Fruit fly (Drosophila melanogaster) whole organism, wandering third instar larva: Measurements from ENCODE around the gene CG32320.
A peak's percentile ranks its signal among the peaks of the same experiment; 100 is the strongest.

Experiments used
- GATAd ChIP-seq: sonication (Bioruptor generic); optimal IDR thresholded peaks from 2 replicates; lab custom pipeline; 2016; ENCODE audit warnings: missing biosample characterization, missing genetic modification characterization
- Rel ChIP-seq, 2 experiments: fragments of 200-800 bp; sonication (Bioruptor generic) in 1 of 2; optimal IDR thresholded peaks; 2 replicates in 1 of 2; 3 replicates in 1 of 2; lab custom pipeline; 2016 to 2019; ENCODE audit warnings: mild to moderate bottlenecking in 2 of 2, missing biosample characterization in 2 of 2, missing genetic modification characterization in 2 of 2, moderate library complexity in 1 of 2
- fru ChIP-seq: fragments of 200-800 bp; sonication (Bioruptor generic); optimal IDR thresholded peaks from 3 replicates; lab custom pipeline; 2016; ENCODE audit warnings: missing biosample characterization, mild to moderate bottlenecking, missing genetic modification characterization
- h ChIP-seq: fragments of 200-800 bp; sonication (Bioruptor generic); optimal IDR thresholded peaks from 3 replicates; lab custom pipeline; 2016; ENCODE audit warnings: missing biosample characterization, mild to moderate bottlenecking, missing genetic modification characterization
- tai ChIP-seq: sonication (Bioruptor generic); optimal IDR thresholded peaks from 2 replicates; lab custom pipeline; 2016; ENCODE audit warnings: missing biosample characterization, missing genetic modification characterization

DNA sequence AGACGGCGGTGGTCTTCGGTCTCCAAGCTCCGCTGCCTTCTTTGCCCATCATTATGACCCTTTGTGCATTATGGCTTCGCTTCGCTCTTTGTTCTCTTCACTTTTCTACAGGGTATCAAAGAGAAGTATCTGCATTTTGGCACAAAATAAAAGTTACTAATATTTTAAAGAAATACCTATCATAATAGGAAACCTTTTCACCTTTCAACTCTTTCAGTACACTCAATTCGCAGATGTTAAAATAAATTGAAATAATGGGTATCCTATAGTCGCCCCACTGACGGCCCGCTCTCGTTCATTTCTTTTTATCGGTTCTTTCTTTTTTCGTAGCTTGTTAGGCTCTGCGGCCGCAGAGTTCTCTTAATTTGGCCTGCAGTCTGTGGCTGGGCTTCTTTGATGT is 44.5 kb downstream of the CG32320 start:
- TF ChIP-seq h (GFP tag; lab: Kevin White, UChicago) (peak; percentile 98), Rel (GFP tag; optimal IDR thresholded peaks at IDR 0.05; lab: Kevin White, UChicago) (peak; percentile 96), Rel (tag; optimal IDR thresholded peaks at IDR 0.05; lab: Kevin White, UChicago) (peak; percentile 79), GATAd (GFP tag; lab: Kevin White, UChicago) (peak; percentile 75), tai (peak; percentile 93), fru (peak; percentile 97)
